Fruit fly (Drosophila melanogaster) whole organism: ENCODE results near the gene CG9555.

Experiments
- CG8478 ChIP-seq: fragments of >200 bp; optimal IDR thresholded peaks from 2 replicates; lab custom pipeline; 2018; ENCODE audit warnings: inconsistent platforms
- Dll ChIP-seq: fragments of >200 bp; optimal IDR thresholded peaks from 2 replicates; lab custom pipeline; 2017
- EcR ChIP-seq, 2 experiments: fragments of >200 bp; optimal IDR thresholded peaks; 2 replicates each; lab custom pipeline; 2017; ENCODE audit warnings: missing biosample characterization in 2 of 2, missing genetic modification characterization in 2 of 2, missing genetic modification reagents in 2 of 2
- pan ChIP-seq: fragments of >200 bp; optimal IDR thresholded peaks from 2 replicates; lab custom pipeline; 2017
- psq ChIP-seq: fragments of >200 bp; optimal IDR thresholded peaks from 2 replicates; lab custom pipeline; 2017
- usp ChIP-seq: fragments of >200 bp; optimal IDR thresholded peaks from 2 replicates; lab custom pipeline; 2017; ENCODE audit warnings: missing biosample characterization, missing genetic modification characterization, mixed read lengths

DNA sequence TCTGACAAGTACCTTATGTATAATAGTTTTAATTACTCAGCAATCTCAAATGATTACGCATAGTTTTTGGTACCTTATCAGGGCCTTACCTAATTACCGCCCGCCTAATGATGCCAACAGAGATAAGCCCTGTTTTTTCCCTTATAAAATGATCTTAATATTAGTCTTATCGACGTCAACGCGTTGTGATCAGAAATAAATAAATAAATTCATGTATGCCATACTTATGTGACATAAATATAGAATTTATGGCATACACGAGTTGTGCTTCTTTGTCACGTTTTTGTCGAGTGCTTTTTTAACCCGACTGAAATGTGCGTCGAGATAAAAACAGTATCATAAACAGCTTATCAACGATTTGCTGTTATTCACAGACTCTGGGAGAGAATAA lies 35.2 kb upstream of the CG9555 start:
- TF ChIP-seq psq (lab: Kevin White, UChicago), result no peak
- TF ChIP-seq pan (lab: Kevin White, UChicago), result no peak
- no peak for TF ChIP-seq Dll (lab: Kevin White, UChicago)
- TF ChIP-seq CG8478 (lab: Kevin White, UChicago), result no peak
- no peak for TF ChIP-seq usp (GFP tag; lab: Kevin White, UChicago)
- TF ChIP-seq EcR (GFP tag; optimal IDR thresholded peaks at IDR 0.05; lab: Kevin White, UChicago), result no peak
